Fruit fly (Drosophila melanogaster) S2 (cell line): ENCODE measurements around the gene CG4467.

Experiments used
- CG8478 ChIP-seq: fragments of >200 bp; optimal IDR thresholded peaks from 2 replicates; lab custom pipeline; 2018
- CTCF ChIP-seq, 2 experiments: fragments of >200 bp; optimal IDR thresholded peaks; 2 replicates each; lab custom pipeline; 2018

- no peak for TF ChIP-seq CG8478
- TF ChIP-seq CTCF (optimal IDR thresholded peaks at IDR 0.05; lab: Kevin White, UChicago), result no peak
Measured at dm6 chr3R:23179336-23179735, 69.4 kb downstream of the CG4467 start.
